Worm (Caenorhabditis elegans) whole organism, late embryonic: ENCODE measurements around the gene F37A4.5.

Experiments
- C08G9.2 ChIP-seq: sonication (generic microtip); optimal IDR thresholded peaks from 2 replicates; lab custom pipeline; 2016; ENCODE audit warnings: mild to moderate bottlenecking, missing genetic modification characterization, moderate library complexity, missing compliant biosample characterization
- K02D7.2 ChIP-seq: sonication (generic microtip); optimal IDR thresholded peaks from 2 replicates; lab custom pipeline; 2017; ENCODE audit warnings: mild to moderate bottlenecking, missing genetic modification characterization, missing compliant biosample characterization
- T23F11.4 ChIP-seq: fragments of 200-800 bp; sonication (Bioruptor generic); optimal IDR thresholded peaks from 2 replicates; lab custom pipeline; 2018; ENCODE audit warnings: mild to moderate bottlenecking, missing genetic modification characterization, missing compliant biosample characterization
- ceh-14 ChIP-seq: sonication (generic microtip); optimal IDR thresholded peaks from 2 replicates; lab custom pipeline; 2016; ENCODE audit warnings: missing genotype, missing genetic modification characterization, missing compliant biosample characterization
- ceh-22 ChIP-seq: sonication (generic microtip); optimal IDR thresholded peaks from 2 replicates; lab custom pipeline; 2017; ENCODE audit warnings: missing biosample characterization, missing genetic modification characterization
- ceh-24 ChIP-seq: sonication (generic microtip); optimal IDR thresholded peaks from 2 replicates; lab custom pipeline; 2016; ENCODE audit warnings: mild to moderate bottlenecking, missing genetic modification characterization, missing compliant biosample characterization
- ceh-31 ChIP-seq: sonication (generic microtip); optimal IDR thresholded peaks from 2 replicates; lab custom pipeline; 2016; ENCODE audit warnings: missing genetic modification characterization, missing compliant biosample characterization
- ceh-45 ChIP-seq: fragments of 200-800 bp; sonication (Bioruptor generic); IDR thresholded peaks from 2 replicates; pipeline ENCODE4 v1.3.6; 2022; ENCODE audit warnings: missing genetic modification reagents, missing genetic modification characterization, missing compliant biosample characterization
- eyg-1 ChIP-seq: sonication (generic microtip); optimal IDR thresholded peaks from 2 replicates; lab custom pipeline; 2016; ENCODE audit warnings: missing genotype, missing genetic modification characterization, missing compliant biosample characterization
- fkh-6 ChIP-seq: sonication (generic microtip); optimal IDR thresholded peaks from 2 replicates; lab custom pipeline; 2016; ENCODE audit warnings: missing genetic modification characterization, missing compliant biosample characterization
- hlh-13 ChIP-seq: fragments of 200-800 bp; sonication (Bioruptor generic); optimal IDR thresholded peaks from 2 replicates; lab custom pipeline; 2018; ENCODE audit warnings: mild to moderate bottlenecking, missing genetic modification characterization, missing compliant biosample characterization
- hlh-8 ChIP-seq: sonication (generic microtip); optimal IDR thresholded peaks from 2 replicates; lab custom pipeline; 2016; ENCODE audit warnings: missing genotype, missing genetic modification characterization, missing compliant biosample characterization
- nhr-11 ChIP-seq: fragments of 150-350 bp; optimal IDR thresholded peaks from 2 replicates; lab custom pipeline; 2014; ENCODE audit warnings: missing biosample characterization, missing genetic modification characterization
- pag-3 ChIP-seq: sonication (generic microtip); optimal IDR thresholded peaks from 2 replicates; lab custom pipeline; 2016; ENCODE audit warnings: missing compliant biosample characterization, missing genetic modification characterization, borderline replicate concordance
- pat-9 ChIP-seq: fragments of 200-800 bp; sonication (Bioruptor generic); optimal IDR thresholded peaks from 2 replicates; lab custom pipeline; 2018; ENCODE audit warnings: mild to moderate bottlenecking, missing genetic modification characterization, moderate library complexity, missing compliant biosample characterization
- sdc-2 ChIP-seq: sonication (generic microtip); optimal IDR thresholded peaks from 2 replicates; lab custom pipeline; 2016; ENCODE audit warnings: missing genotype, missing genetic modification characterization, missing compliant biosample characterization
- sox-4 ChIP-seq: sonication (generic microtip); optimal IDR thresholded peaks from 2 replicates; lab custom pipeline; 2017; ENCODE audit warnings: mild to moderate bottlenecking, missing genetic modification characterization, inconsistent platforms, missing compliant biosample characterization
- tbx-7 ChIP-seq: sonication (generic microtip); optimal IDR thresholded peaks from 2 replicates; lab custom pipeline; 2016; ENCODE audit warnings: missing genotype, missing genetic modification characterization, missing compliant biosample characterization
- unc-3 ChIP-seq, 2 experiments: fragments of 200-800 bp in 1 of 2; sonication (Bioruptor generic) in 1 of 2; sonication (generic microtip) in 1 of 2; conservative IDR thresholded peaks in 1 of 2; optimal IDR thresholded peaks in 1 of 2; 2 replicates each; pipeline versions ENCODE4 v1.3.6 to Lab custom; 2016 to 2022; ENCODE audit warnings: missing compliant biosample characterization in 2 of 2, missing genetic modification characterization in 2 of 2, missing genetic modification reagents in 1 of 2
- unc-42 ChIP-seq: sonication (generic microtip); optimal IDR thresholded peaks from 2 replicates; lab custom pipeline; 2016; ENCODE audit warnings: missing genotype, missing genetic modification characterization, missing compliant biosample characterization

The F37A4.5 gene

ce11 chrIII:6756769-6757168 is 45.1 kb downstream of the F37A4.5 start:
- TF ChIP-seq unc-3 (GFP tag; conservative IDR thresholded peaks at IDR 0.05; lab: Robert Waterston, UW) (no peak), unc-3 (tag; optimal IDR thresholded peaks at IDR 0.05; lab: Kevin White, UChicago) (no peak), pag-3 (tag; lab: Kevin White, UChicago) (no peak), ceh-24 (tag; lab: Kevin White, UChicago) (no peak), hlh-13 (GFP tag; lab: Kevin White, UChicago) (no peak), sox-4 (no peak), sdc-2 (no peak), unc-42 (tag; lab: Kevin White, UChicago) (no peak), C08G9.2 (tag; lab: Kevin White, UChicago) (no peak), hlh-8 (tag; lab: Kevin White, UChicago) (no peak), K02D7.2 (no peak), eyg-1 (no peak), T23F11.4 (GFP tag; lab: Kevin White, UChicago) (no peak), pat-9 (tag; lab: Kevin White, UChicago) (no peak), ceh-31 (no peak), nhr-11 (tag; lab: Kevin White, UChicago) (no peak), ceh-22 (tag; lab: Kevin White, UChicago) (no peak), ceh-14 (no peak), tbx-7 (tag; lab: Kevin White, UChicago) (no peak), fkh-6 (no peak), ceh-45 (GFP tag; lab: Robert Waterston, UW) (no peak)
